Fruit fly (Drosophila melanogaster) whole organism, embryonic: ENCODE results near the gene Snx27.
A peak's percentile ranks its signal among the peaks of the same experiment; 100 is the strongest.

ENCODE experiments used
- Atf-2 ChIP-seq: fragments of 200-800 bp; sonication (Bioruptor generic); optimal IDR thresholded peaks from 2 replicates; lab custom pipeline; 2016; ENCODE audit warnings: missing biosample characterization, missing genetic modification characterization
- BEAF-32 ChIP-seq: fragments of 200-800 bp; sonication (Bioruptor generic); optimal IDR thresholded peaks from 3 replicates; lab custom pipeline; 2017; ENCODE audit warnings: missing biosample characterization, missing genetic modification characterization, mild to moderate bottlenecking, moderate library complexity, missing genetic modification reagents
- CG10147 ChIP-seq: fragments of 200-800 bp; sonication (Bioruptor generic); optimal IDR thresholded peaks from 2 replicates; lab custom pipeline; 2019; ENCODE audit warnings: missing biosample characterization, mild to moderate bottlenecking, missing genetic modification characterization, moderate library complexity
- CG10267 ChIP-seq: fragments of 200-800 bp; sonication (Bioruptor generic); optimal IDR thresholded peaks from 2 replicates; lab custom pipeline; 2018; ENCODE audit warnings: missing biosample characterization, mild to moderate bottlenecking, missing genetic modification characterization, moderate library complexity
- CG10979 ChIP-seq: fragments of 200-800 bp; sonication (Bioruptor generic); optimal IDR thresholded peaks from 2 replicates; lab custom pipeline; 2018; ENCODE audit warnings: missing biosample characterization, mild to moderate bottlenecking, missing genetic modification characterization, moderate library complexity
- CG12104 ChIP-seq: fragments of 200-800 bp; sonication (Bioruptor generic); optimal IDR thresholded peaks from 3 replicates; lab custom pipeline; 2016; ENCODE audit warnings: missing biosample characterization, missing genetic modification characterization
- CG14667 ChIP-seq: fragments of 200-800 bp; sonication (Bioruptor generic); IDR thresholded peaks from 2 replicates; pipeline ENCODE4 v1.3.6; 2022; ENCODE audit warnings: missing biosample characterization, missing genetic modification characterization
- CG14965 ChIP-seq: fragments of 200-800 bp; sonication (Bioruptor generic); optimal IDR thresholded peaks from 2 replicates; lab custom pipeline; 2016; ENCODE audit warnings: missing biosample characterization, missing genetic modification characterization, borderline replicate concordance
- CG15696 ChIP-seq: fragments of 200-800 bp; sonication (Bioruptor generic); optimal IDR thresholded peaks from 2 replicates; lab custom pipeline; 2019; ENCODE audit warnings: missing biosample characterization, mild to moderate bottlenecking, missing genetic modification characterization, moderate library complexity
- CG16813 ChIP-seq: fragments of 200-800 bp; sonication (Bioruptor generic); IDR thresholded peaks from 3 replicates; pipeline ENCODE4 v1.3.6; 2022; ENCODE audit warnings: missing biosample characterization, missing genetic modification characterization; ENCODE audit not compliant: partially characterized antibody
- CG16863 ChIP-seq: fragments of 200-800 bp; sonication (Bioruptor generic); optimal IDR thresholded peaks from 3 replicates; lab custom pipeline; 2016; ENCODE audit warnings: missing biosample characterization, missing genetic modification characterization
- CG2129 ChIP-seq: fragments of 200-800 bp; sonication (Bioruptor generic); IDR thresholded peaks from 2 replicates; pipeline ENCODE4 v1.3.6; 2022; ENCODE audit warnings: missing biosample characterization, missing genetic modification characterization; ENCODE audit not compliant: partially characterized antibody
- CG34224 ChIP-seq: fragments of 200-800 bp; sonication (Bioruptor generic); IDR thresholded peaks from 3 replicates; pipeline ENCODE4 v1.3.6; 2022; ENCODE audit warnings: missing biosample characterization, missing genetic modification characterization; ENCODE audit not compliant: partially characterized antibody
- CG3995 ChIP-seq: fragments of 200-800 bp; sonication (Bioruptor generic); optimal IDR thresholded peaks from 3 replicates; lab custom pipeline; 2016; ENCODE audit warnings: missing biosample characterization, missing genetic modification characterization
- CG4404 ChIP-seq: fragments of 200-800 bp; sonication (Bioruptor generic); IDR thresholded peaks from 2 replicates; pipeline ENCODE4 v1.3.6; 2022; ENCODE audit warnings: missing biosample characterization, missing genetic modification characterization
- CG5245 ChIP-seq: fragments of 200-800 bp; sonication (Bioruptor generic); optimal IDR thresholded peaks from 3 replicates; lab custom pipeline; 2016; ENCODE audit warnings: missing biosample characterization, missing genetic modification characterization
- CG7786 ChIP-seq: fragments of 200-800 bp; sonication (Bioruptor generic); optimal IDR thresholded peaks from 2 replicates; lab custom pipeline; 2016; ENCODE audit warnings: missing biosample characterization, missing genetic modification characterization
- CG7963 ChIP-seq: fragments of 200-800 bp; sonication (Bioruptor generic); IDR thresholded peaks from 3 replicates; pipeline ENCODE4 v1.3.6; 2022; ENCODE audit warnings: missing biosample characterization, missing genetic modification characterization; ENCODE audit not compliant: partially characterized antibody
- CG8089 ChIP-seq: fragments of 200-800 bp; sonication (Bioruptor generic); optimal IDR thresholded peaks from 3 replicates; lab custom pipeline; 2016; ENCODE audit warnings: missing biosample characterization, missing genetic modification characterization
- CG8478 ChIP-seq: fragments of >200 bp; optimal IDR thresholded peaks from 2 replicates; lab custom pipeline; 2018
- CG9817 ChIP-seq: fragments of 200-800 bp; sonication (Bioruptor generic); optimal IDR thresholded peaks from 2 replicates; lab custom pipeline; 2018; ENCODE audit warnings: missing biosample characterization, mild to moderate bottlenecking, missing genetic modification characterization, moderate library complexity
- Dll ChIP-seq: fragments of 200-800 bp; sonication (Bioruptor generic); IDR thresholded peaks from 4 replicates; pipeline ENCODE4 v1.3.6; 2022; ENCODE audit warnings: missing biosample characterization, missing genetic modification characterization; ENCODE audit not compliant: partially characterized antibody
- Doc2 ChIP-seq: fragments of 200-800 bp; sonication (Bioruptor generic); IDR thresholded peaks from 2 replicates; pipeline ENCODE4 v1.3.6; 2022; ENCODE audit warnings: missing biosample characterization, missing genetic modification characterization
- Doc3 ChIP-seq: fragments of 200-800 bp; sonication (Bioruptor generic); IDR thresholded peaks from 3 replicates; pipeline ENCODE4 v1.3.6; 2022; ENCODE audit warnings: missing biosample characterization, missing genetic modification characterization; ENCODE audit not compliant: partially characterized antibody
- Dref ChIP-seq: fragments of 200-800 bp; sonication (Bioruptor generic); IDR thresholded peaks from 2 replicates; pipeline ENCODE4 v1.3.6; 2022; ENCODE audit warnings: missing biosample characterization, missing genetic modification characterization
- Ets65A ChIP-seq: fragments of 200-800 bp; sonication (Bioruptor generic); peaks from one replicate; lab custom pipeline; 2016; ENCODE audit warnings: missing biosample characterization, missing genetic modification characterization
- HLH4C ChIP-seq: fragments of 200-800 bp; sonication (Bioruptor generic); IDR thresholded peaks from 3 replicates; pipeline ENCODE4 v1.3.6; 2022; ENCODE audit warnings: missing biosample characterization, missing genetic modification characterization; ENCODE audit not compliant: partially characterized antibody
- Mad ChIP-seq: fragments of 200-800 bp; sonication (Bioruptor generic); optimal IDR thresholded peaks from 2 replicates; lab custom pipeline; 2016; ENCODE audit warnings: missing biosample characterization, missing genetic modification characterization
- Neu2 ChIP-seq: fragments of 200-800 bp; sonication (Bioruptor generic); optimal IDR thresholded peaks from 3 replicates; lab custom pipeline; 2016; ENCODE audit warnings: missing biosample characterization, missing genetic modification characterization, borderline replicate concordance
- Oli ChIP-seq: fragments of 200-800 bp; sonication (Bioruptor generic); optimal IDR thresholded peaks from 2 replicates; lab custom pipeline; 2018; ENCODE audit warnings: missing biosample characterization, mild to moderate bottlenecking, missing genetic modification characterization, moderate library complexity
- Opbp ChIP-seq: fragments of 200-800 bp; sonication (Bioruptor generic); IDR thresholded peaks from 3 replicates; pipeline ENCODE4 v1.3.6; 2022; ENCODE audit warnings: missing biosample characterization, missing genetic modification characterization; ENCODE audit not compliant: partially characterized antibody
- Scr ChIP-seq: fragments of 200-800 bp; sonication (Bioruptor generic); IDR thresholded peaks from 2 replicates; pipeline ENCODE4 v1.3.6; 2022; ENCODE audit warnings: missing biosample characterization, missing genetic modification characterization; ENCODE audit not compliant: partially characterized antibody
- amos ChIP-seq: fragments of 200-800 bp; sonication (Bioruptor generic); IDR thresholded peaks from 2 replicates; pipeline ENCODE4 v1.3.6; 2022; ENCODE audit warnings: missing biosample characterization, missing genetic modification characterization; ENCODE audit not compliant: partially characterized antibody
- ash1 ChIP-seq: fragments of 200-800 bp; sonication (Bioruptor generic); optimal IDR thresholded peaks from 2 replicates; lab custom pipeline; 2018; ENCODE audit warnings: missing biosample characterization, mild to moderate bottlenecking, missing genetic modification characterization
- chinmo ChIP-seq: fragments of 200-800 bp; sonication (Bioruptor generic); IDR thresholded peaks from 4 replicates; pipeline ENCODE4 v1.3.6; 2022; ENCODE audit warnings: missing biosample characterization, missing genetic modification characterization; ENCODE audit not compliant: partially characterized antibody
- crc ChIP-seq: fragments of 200-800 bp; sonication (Bioruptor generic); optimal IDR thresholded peaks from 2 replicates; lab custom pipeline; 2016; ENCODE audit warnings: missing biosample characterization, missing genetic modification characterization
- dan ChIP-seq: fragments of 200-800 bp; sonication (Bioruptor generic); IDR thresholded peaks from 2 replicates; pipeline ENCODE4 v1.3.6; 2022; ENCODE audit warnings: missing biosample characterization, missing genetic modification characterization
- dpn ChIP-seq, 2 experiments: fragments of 200-800 bp; sonication (Bioruptor generic); optimal IDR thresholded peaks; 3 replicates each; lab custom pipeline; 2016; ENCODE audit warnings: missing biosample characterization in 2 of 2, missing genetic modification characterization in 2 of 2
- fd96Cb ChIP-seq: fragments of 200-800 bp; sonication (Bioruptor generic); optimal IDR thresholded peaks from 2 replicates; lab custom pipeline; 2018; ENCODE audit warnings: missing biosample characterization, mild to moderate bottlenecking, missing genetic modification characterization, moderate library complexity
- pan ChIP-seq, 4 experiments: fragments of >200 bp in 3 of 4; fragments of 200-800 bp in 1 of 4; sonication (Bioruptor generic) in 1 of 4; optimal IDR thresholded peaks in 3 of 4; IDR thresholded peaks in 1 of 4; 2 replicates each; pipeline versions ENCODE4 v1.3.6 to Lab custom; 2017 to 2022; ENCODE audit warnings: missing biosample characterization in 2 of 4, missing genetic modification characterization in 2 of 4, mixed read lengths in 1 of 4
- repo ChIP-seq: fragments of 200-800 bp; sonication (Bioruptor generic); optimal IDR thresholded peaks from 2 replicates; lab custom pipeline; 2016; ENCODE audit warnings: missing biosample characterization, missing genetic modification characterization
- sens-2 ChIP-seq: fragments of 200-800 bp; sonication (Bioruptor generic); IDR thresholded peaks from 2 replicates; pipeline ENCODE4 v1.3.6; 2022; ENCODE audit warnings: missing biosample characterization, missing genetic modification characterization
- unc-4 ChIP-seq: fragments of 200-800 bp; sonication (Bioruptor generic); IDR thresholded peaks from 2 replicates; pipeline ENCODE4 v1.3.6; 2022; ENCODE audit warnings: missing biosample characterization, missing genetic modification characterization; ENCODE audit not compliant: partially characterized antibody
- vfl ChIP-seq: fragments of 200-800 bp; sonication (Bioruptor generic); optimal IDR thresholded peaks from 2 replicates; lab custom pipeline; 2016; ENCODE audit warnings: missing biosample characterization, missing genetic modification characterization
- vnd ChIP-seq: fragments of 200-800 bp; sonication (Bioruptor generic); IDR thresholded peaks from 3 replicates; pipeline ENCODE4 v1.3.6; 2022; ENCODE audit warnings: missing biosample characterization, missing genetic modification characterization; ENCODE audit not compliant: partially characterized antibody
- zen2 ChIP-seq: fragments of 200-800 bp; sonication (Bioruptor generic); IDR thresholded peaks from 3 replicates; pipeline ENCODE4 v1.3.6; 2022; ENCODE audit warnings: missing biosample characterization, missing genetic modification characterization; ENCODE audit not compliant: partially characterized antibody

Gene Snx27

dm6 chrX:5763443-5764000, 25.7 kb upstream of the Snx27 start (continued):
- no peak for TF ChIP-seq dpn (GFP tag; optimal IDR thresholded peaks at IDR 0.05; lab: Kevin White, UChicago)
- TF ChIP-seq CG5245 (GFP tag; lab: Kevin White, UChicago), result no peak
- TF ChIP-seq vnd, result peak; percentile 26; the same call in 1 of the 3 replicates
- TF ChIP-seq CG14667 (GFP tag; lab: Robert Waterston, UW), result no peak
- TF ChIP-seq Dref (GFP tag; lab: Robert Waterston, UW), result peak; percentile 55
- peak; percentile 17 for TF ChIP-seq CG10979 (tag; lab: Kevin White, UChicago)
- TF ChIP-seq crc (GFP tag; lab: Kevin White, UChicago), result no peak
- 0 out of 3 replicates have a peak, but pooled peaks have one; percentile 15 for TF ChIP-seq zen2 (GFP tag; lab: Robert Waterston, UW)
- TF ChIP-seq CG7963 (GFP tag; lab: Robert Waterston, UW), result no peak
- TF ChIP-seq CG34224 (GFP tag; lab: Robert Waterston, UW), result peak; percentile 18; the same call in 1 of the 3 replicates
- TF ChIP-seq Mad (GFP tag; lab: Kevin White, UChicago), result no peak
- TF ChIP-seq amos, result peak; percentile 20; the same call in 1 of the 2 replicates
- TF ChIP-seq Neu2 (GFP tag; lab: Kevin White, UChicago), result no peak
- TF ChIP-seq Opbp (GFP tag; lab: Robert Waterston, UW), result peak; percentile 54; the same call in 1 of the 3 replicates
- no peak for TF ChIP-seq CG15696
- peak; percentile 19; the same call in 1 of the 3 replicates for TF ChIP-seq HLH4C (GFP tag; lab: Robert Waterston, UW)
- no peak for TF ChIP-seq CG10267 (tag; lab: Kevin White, UChicago)
- 0 out of 3 replicates have a peak, but pooled peaks have one; percentile 15 for TF ChIP-seq Doc3 (GFP tag; lab: Robert Waterston, UW)
- no peak for TF ChIP-seq dan
- TF ChIP-seq Doc2, result no peak
- no peak for TF ChIP-seq fd96Cb (tag; lab: Kevin White, UChicago)
- TF ChIP-seq Ets65A, result no peak
- TF ChIP-seq repo (GFP tag; lab: Kevin White, UChicago), result no peak
- TF ChIP-seq CG4404, result no peak
- no peak for TF ChIP-seq Atf-2 (GFP tag; lab: Kevin White, UChicago)
- TF ChIP-seq CG14965 (GFP tag; lab: Kevin White, UChicago), result no peak
- peak; percentile 24; the same call in 1 of the 3 replicates for TF ChIP-seq CG16813 (GFP tag; lab: Robert Waterston, UW)
- TF ChIP-seq unc-4 (GFP tag; lab: Robert Waterston, UW), result no peak
- TF ChIP-seq CG10147 (GFP tag; lab: Kevin White, UChicago), result peak; percentile 65
- TF ChIP-seq CG2129 (GFP tag; lab: Robert Waterston, UW), result no peak
- no peak for TF ChIP-seq sens-2 (GFP tag; lab: Robert Waterston, UW)
- no peak for TF ChIP-seq Oli (tag; lab: Kevin White, UChicago)
- TF ChIP-seq CG16863 (GFP tag; lab: Kevin White, UChicago), result no peak
- TF ChIP-seq CG12104 (GFP tag; lab: Kevin White, UChicago), result no peak
- TF ChIP-seq CG8089 (GFP tag; lab: Kevin White, UChicago), result no peak
- peak; percentile 61 for TF ChIP-seq CG8478 (lab: Kevin White, UChicago)
- no peak for TF ChIP-seq CG9817
- TF ChIP-seq chinmo (GFP tag; lab: Robert Waterston, UW), result 0 out of 4 replicates have a peak, but pooled peaks have one; percentile 47
- TF ChIP-seq CG7786, result no peak
- TF ChIP-seq ash1 (GFP tag; lab: Kevin White, UChicago), result no peak
- no peak for TF ChIP-seq CG3995
- no peak for TF ChIP-seq pan (optimal IDR thresholded peaks at IDR 0.05; lab: Kevin White, UChicago)
- no peak for TF ChIP-seq pan (GFP tag; optimal IDR thresholded peaks at IDR 0.05 in 1 of 2, IDR thresholded peaks at IDR 0.05 in 1 of 2)
- no peak for TF ChIP-seq vfl (GFP tag; lab: Kevin White, UChicago)
- peak; percentile 16 for TF ChIP-seq BEAF-32 (GFP tag; lab: Kevin White, UChicago)
- no peak for TF ChIP-seq Dll (GFP tag; lab: Robert Waterston, UW)
- peak; percentile 18 for TF ChIP-seq Scr (GFP tag; lab: Robert Waterston, UW)
